Worm (Caenorhabditis elegans) whole organism, L1 larva: ENCODE results near the gene F10E9.5.

Experiments used
- F16B12.6 ChIP-seq: fragments of 150-350 bp; optimal IDR thresholded peaks from 2 replicates; lab custom pipeline; 2014; ENCODE audit warnings: missing biosample characterization, missing genetic modification characterization
- aly-2 ChIP-seq: fragments of 150-350 bp; optimal IDR thresholded peaks from 2 replicates; lab custom pipeline; 2014; ENCODE audit warnings: missing biosample characterization, missing genetic modification characterization
- ama-1 ChIP-seq: fragments of 150-350 bp; optimal IDR thresholded peaks from 2 replicates; lab custom pipeline; 2014
- blmp-1 ChIP-seq: fragments of 150-350 bp; optimal IDR thresholded peaks from 2 replicates; lab custom pipeline; 2014; ENCODE audit warnings: missing biosample characterization, missing genetic modification characterization
- ceh-82 ChIP-seq, 3 experiments: fragments of 150-350 bp in 1 of 3; sonication (generic microtip) in 2 of 3; optimal IDR thresholded peaks; 2 replicates each; lab custom pipeline; 2014 to 2017; ENCODE audit warnings: missing biosample characterization in 3 of 3, missing genetic modification characterization in 3 of 3
- ceh-90 ChIP-seq: sonication (generic microtip); optimal IDR thresholded peaks from 2 replicates; lab custom pipeline; 2016; ENCODE audit warnings: missing genetic modification characterization, missing compliant biosample characterization
- dsc-1 ChIP-seq: sonication (generic microtip); optimal IDR thresholded peaks from 2 replicates; lab custom pipeline; 2016; ENCODE audit warnings: mild to moderate bottlenecking, missing genetic modification characterization, missing compliant biosample characterization
- efl-1 ChIP-seq, 4 experiments: fragments of 150-350 bp; optimal IDR thresholded peaks in 3 of 4; peaks in 1 of 4; 1 replicate in 1 of 4; 2 replicates in 3 of 4; lab custom pipeline; 2014; ENCODE audit warnings: missing biosample characterization in 2 of 4, missing genetic modification characterization in 2 of 4, missing genetic modification reagents in 2 of 4
- egl-13 ChIP-seq: sonication (generic microtip); optimal IDR thresholded peaks from 2 replicates; lab custom pipeline; 2016; ENCODE audit warnings: missing genotype, missing genetic modification reagents, missing genetic modification characterization, missing compliant biosample characterization
- egl-27 ChIP-seq, 2 experiments: fragments of 150-350 bp in 1 of 2; sonication (generic microtip); optimal IDR thresholded peaks; 3 replicates each; lab custom pipeline; 2017 to 2018; ENCODE audit warnings: missing biosample characterization in 2 of 2, missing genetic modification characterization in 2 of 2, missing genetic modification reagents in 2 of 2
- elt-2 ChIP-seq: sonication (generic microtip); optimal IDR thresholded peaks from 2 replicates; lab custom pipeline; 2016; ENCODE audit warnings: missing genetic modification characterization, mild to moderate bottlenecking, inconsistent platforms, missing compliant biosample characterization, missing genetic modification reagents
- elt-3 ChIP-seq, 6 experiments: fragments of 150-350 bp in 1 of 6; sonication (generic microtip); optimal IDR thresholded peaks; 2 replicates each; lab custom pipeline; 2017 to 2018; ENCODE audit warnings: missing biosample characterization in 6 of 6, missing genetic modification characterization in 6 of 6, inconsistent platforms in 1 of 6
- fkh-10 ChIP-seq: sonication (generic microtip); optimal IDR thresholded peaks from 2 replicates; lab custom pipeline; 2017; ENCODE audit warnings: missing biosample characterization, missing genetic modification reagents, missing genetic modification characterization
- fos-1 ChIP-seq: fragments of 150-350 bp; optimal IDR thresholded peaks from 2 replicates; lab custom pipeline; 2014; ENCODE audit warnings: missing biosample characterization, missing genetic modification characterization
- grh-1 ChIP-seq: fragments of 200-800 bp; sonication (Bioruptor generic); IDR thresholded peaks from 2 replicates; pipeline ENCODE4 v1.3.6; 2022; ENCODE audit warnings: missing genetic modification reagents, missing genetic modification characterization, missing compliant biosample characterization
- hlh-17 ChIP-seq: fragments of 200-800 bp; sonication (Bioruptor generic); optimal IDR thresholded peaks from 2 replicates; lab custom pipeline; 2018; ENCODE audit warnings: missing genetic modification characterization, mild to moderate bottlenecking, missing compliant biosample characterization, moderate library complexity, borderline replicate concordance
- irx-1 ChIP-seq: sonication (generic microtip); optimal IDR thresholded peaks from 2 replicates; lab custom pipeline; 2016; ENCODE audit warnings: missing genetic modification characterization, missing compliant biosample characterization
- isw-1 ChIP-seq: fragments of 200-800 bp; sonication (Bioruptor generic); IDR thresholded peaks from 2 replicates; pipeline ENCODE4 v1.3.6; 2022; ENCODE audit warnings: missing genetic modification characterization, missing compliant biosample characterization
- lin-13 ChIP-seq: fragments of 150-350 bp; optimal IDR thresholded peaks from 2 replicates; lab custom pipeline; 2014; ENCODE audit warnings: missing biosample characterization, missing genetic modification reagents, missing genetic modification characterization
- lin-35 ChIP-seq, 2 experiments: fragments of 150-350 bp; optimal IDR thresholded peaks; 2 replicates each; lab custom pipeline; 2014; ENCODE audit warnings: missing biosample characterization in 2 of 2, missing genetic modification characterization in 2 of 2, missing genetic modification reagents in 2 of 2
- lir-3 ChIP-seq: sonication (generic microtip); optimal IDR thresholded peaks from 2 replicates; lab custom pipeline; 2016; ENCODE audit warnings: mild to moderate bottlenecking, missing genetic modification characterization, moderate library complexity, missing compliant biosample characterization; ENCODE audit not compliant: poor library complexity
- lsy-2 ChIP-seq, 2 experiments: fragments of 150-350 bp; optimal IDR thresholded peaks; 2 replicates each; lab custom pipeline; 2014; ENCODE audit warnings: missing biosample characterization in 2 of 2, missing genetic modification characterization in 2 of 2
- mab-9 ChIP-seq: fragments of 200-800 bp; sonication (Bioruptor generic); IDR thresholded peaks from 2 replicates; pipeline ENCODE4 v1.3.6; 2022; ENCODE audit warnings: missing genetic modification reagents, missing genetic modification characterization, missing compliant biosample characterization
- nhr-11 ChIP-seq: fragments of 150-350 bp; optimal IDR thresholded peaks from 2 replicates; lab custom pipeline; 2014; ENCODE audit warnings: missing biosample characterization, missing genetic modification characterization
- nhr-20 ChIP-seq: sonication (generic microtip); optimal IDR thresholded peaks from 2 replicates; lab custom pipeline; 2016; ENCODE audit warnings: mild to moderate bottlenecking, missing genetic modification characterization, missing compliant biosample characterization
- nhr-237 ChIP-seq: fragments of 150-350 bp; optimal IDR thresholded peaks from 2 replicates; lab custom pipeline; 2014; ENCODE audit warnings: missing biosample characterization, missing genetic modification characterization
- nhr-71 ChIP-seq: sonication (generic microtip); optimal IDR thresholded peaks from 2 replicates; lab custom pipeline; 2016; ENCODE audit warnings: mild to moderate bottlenecking, missing genetic modification characterization, moderate library complexity, missing compliant biosample characterization
- nhr-84 ChIP-seq: sonication (generic microtip); optimal IDR thresholded peaks from 2 replicates; lab custom pipeline; 2017; ENCODE audit warnings: missing biosample characterization, missing genetic modification characterization
- nhr-85 ChIP-seq: sonication (generic microtip); peaks from one replicate; lab custom pipeline; 2016; ENCODE audit warnings: missing genetic modification characterization, inconsistent platforms, missing compliant biosample characterization
- nhr-90 ChIP-seq: sonication (generic microtip); optimal IDR thresholded peaks from 2 replicates; lab custom pipeline; 2016; ENCODE audit warnings: mild to moderate bottlenecking, missing genetic modification characterization, missing compliant biosample characterization; ENCODE audit not compliant: poor library complexity
- pag-3 ChIP-seq: sonication (generic microtip); optimal IDR thresholded peaks from 2 replicates; lab custom pipeline; 2017; ENCODE audit warnings: missing genetic modification characterization, mild to moderate bottlenecking, missing compliant biosample characterization, antibody characterized with exemption, borderline replicate concordance; ENCODE audit not compliant: insufficient read depth
- pax-3 ChIP-seq: fragments of 200-800 bp; sonication (Bioruptor generic); optimal IDR thresholded peaks from 2 replicates; lab custom pipeline; 2018; ENCODE audit warnings: mild to moderate bottlenecking, missing genetic modification characterization, moderate library complexity, missing compliant biosample characterization
- pqm-1 ChIP-seq: sonication (generic microtip); optimal IDR thresholded peaks from 3 replicates; lab custom pipeline; 2017; ENCODE audit warnings: missing biosample characterization, missing genetic modification characterization
- rnt-1 ChIP-seq: sonication (generic microtip); optimal IDR thresholded peaks from 2 replicates; lab custom pipeline; 2016; ENCODE audit warnings: mild to moderate bottlenecking, missing genetic modification characterization, moderate library complexity, missing compliant biosample characterization
- sox-4 ChIP-seq: sonication (generic microtip); optimal IDR thresholded peaks from 2 replicates; lab custom pipeline; 2016; ENCODE audit warnings: missing genetic modification characterization, missing compliant biosample characterization
- sptf-1 ChIP-seq: fragments of 150-350 bp; optimal IDR thresholded peaks from 2 replicates; lab custom pipeline; 2014; ENCODE audit warnings: missing biosample characterization, missing genetic modification characterization
- sup-37 ChIP-seq: fragments of 200-800 bp; sonication (Bioruptor generic); optimal IDR thresholded peaks from 2 replicates; lab custom pipeline; 2018; ENCODE audit warnings: mild to moderate bottlenecking, missing genetic modification characterization, missing compliant biosample characterization
- swsn-7 ChIP-seq: sonication (generic microtip); optimal IDR thresholded peaks from 2 replicates; lab custom pipeline; 2016; ENCODE audit warnings: missing genetic modification characterization, missing compliant biosample characterization
- tbx-2 ChIP-seq: sonication (generic microtip); optimal IDR thresholded peaks from 2 replicates; lab custom pipeline; 2016; ENCODE audit warnings: missing genetic modification characterization, missing compliant biosample characterization
- tlp-1 ChIP-seq: fragments of 150-350 bp; optimal IDR thresholded peaks from 2 replicates; lab custom pipeline; 2014; ENCODE audit warnings: missing biosample characterization, missing genetic modification characterization
- unc-130 ChIP-seq: fragments of 150-350 bp; optimal IDR thresholded peaks from 2 replicates; lab custom pipeline; 2017; ENCODE audit warnings: missing biosample characterization, missing genetic modification characterization, inconsistent platforms
- unc-30 ChIP-seq: sonication (generic microtip); optimal IDR thresholded peaks from 2 replicates; lab custom pipeline; 2017; ENCODE audit warnings: missing biosample characterization, missing genetic modification characterization
- unc-62 ChIP-seq: fragments of 150-350 bp; optimal IDR thresholded peaks from 2 replicates; lab custom pipeline; 2014; ENCODE audit warnings: missing biosample characterization, missing genetic modification reagents, missing genetic modification characterization
- vab-15 ChIP-seq: sonication (generic microtip); optimal IDR thresholded peaks from 2 replicates; lab custom pipeline; 2017; ENCODE audit warnings: missing genotype, mild to moderate bottlenecking, missing genetic modification characterization, missing compliant biosample characterization
- xbp-1 ChIP-seq: sonication (generic microtip); optimal IDR thresholded peaks from 2 replicates; lab custom pipeline; 2016; ENCODE audit warnings: missing genetic modification characterization, missing compliant biosample characterization
- zag-1 ChIP-seq: fragments of 150-350 bp; optimal IDR thresholded peaks from 2 replicates; lab custom pipeline; 2014; ENCODE audit warnings: missing biosample characterization, missing genetic modification characterization
- ztf-4 ChIP-seq: fragments of 150-350 bp; optimal IDR thresholded peaks from 2 replicates; lab custom pipeline; 2014; ENCODE audit warnings: missing biosample characterization, missing genetic modification characterization

F10E9.5 gene

ce11 chrIII:8287519-8287918 is 19.9 kb upstream of the F10E9.5 start (continued):
- TF ChIP-seq nhr-84 (tag; lab: Kevin White, UChicago) (no peak), unc-130 (tag; lab: Kevin White, UChicago) (peak; percentile 21), nhr-71 (tag; lab: Kevin White, UChicago) (peak; percentile 60), efl-1 (optimal IDR thresholded peaks at IDR 0.05; lab: Kevin White, UChicago) (peak in 1 of 2 experiments; percentile 5), efl-1 (GFP tag; optimal IDR thresholded peaks at IDR 0.05 in 1 of 2; lab: Kevin White, UChicago) (peak in 1 of 2 experiments; percentile 21)

ce11 chrIII:8289181-8289580 is 18.2 kb upstream of the F10E9.5 start:
- no peak for TF ChIP-seq irx-1 (tag; lab: Kevin White, UChicago)
- TF ChIP-seq blmp-1 (tag; lab: Kevin White, UChicago) = peak; percentile 36
- peak; percentile 29 for TF ChIP-seq dsc-1 (tag; lab: Kevin White, UChicago)
- TF ChIP-seq, all 84 proteins: peak for 2

ce11 chrIII:8291268-8292032 is 15.9 kb upstream of the F10E9.5 start:
- TF ChIP-seq ztf-4 (tag; lab: Kevin White, UChicago) (no peak), tbx-2 (no peak), sup-37 (GFP tag; lab: Kevin White, UChicago) (no peak), unc-130 (tag; lab: Kevin White, UChicago) (no peak), vab-15 (no peak), nhr-11 (tag; lab: Kevin White, UChicago) (no peak), ama-1 (lab: Kevin White, UChicago) (no peak), nhr-20 (tag; lab: Kevin White, UChicago) (no peak), nhr-71 (tag; lab: Kevin White, UChicago) (no peak), grh-1 (GFP tag; lab: Robert Waterston, UW) (no peak), pax-3 (tag; lab: Kevin White, UChicago) (no peak), ceh-90 (tag; lab: Kevin White, UChicago) (no peak), swsn-7 (tag; lab: Kevin White, UChicago) (no peak), nhr-90 (no peak), mab-9 (GFP tag; lab: Robert Waterston, UW) (no peak), pqm-1 (tag; lab: Kevin White, UChicago) (peak; percentile 83), ceh-82 (tag; optimal IDR thresholded peaks at IDR 0.05; lab: Kevin White, UChicago) (no peak), sox-4 (tag; lab: Kevin White, UChicago) (no peak), pag-3 (no peak), egl-27 (tag; optimal IDR thresholded peaks at IDR 0.05; lab: Kevin White, UChicago) (no peak), isw-1 (no peak), elt-3 (tag; optimal IDR thresholded peaks at IDR 0.05; lab: Kevin White, UChicago) (peak in 1 of 6 experiments; percentile 33), lin-35 (GFP tag; optimal IDR thresholded peaks at IDR 0.05; lab: Kevin White, UChicago) (peak in 1 of 2 experiments; percentile 29), sptf-1 (tag; lab: Kevin White, UChicago) (no peak), F16B12.6 (no peak), unc-62 (GFP tag; lab: Kevin White, UChicago) (no peak), elt-2 (tag; lab: Kevin White, UChicago) (peak; percentile 85), lsy-2 (tag; optimal IDR thresholded peaks at IDR 0.05; lab: Kevin White, UChicago) (peak in 1 of 2 experiments; percentile 7), xbp-1 (tag; lab: Kevin White, UChicago) (no peak), aly-2 (no peak), lin-13 (no peak), zag-1 (tag; lab: Kevin White, UChicago) (no peak), tlp-1 (peak; percentile 65), unc-30 (no peak), lir-3 (no peak), egl-13 (tag; lab: Kevin White, UChicago) (no peak), nhr-85 (tag; lab: Kevin White, UChicago) (no peak), fkh-10 (GFP tag; lab: Kevin White, UChicago) (no peak), nhr-237 (tag; lab: Kevin White, UChicago) (no peak), rnt-1 (tag; lab: Kevin White, UChicago) (no peak), fos-1 (tag; lab: Kevin White, UChicago) (no peak), hlh-17 (GFP tag; lab: Kevin White, UChicago) (no peak)
